Fruit fly (Drosophila melanogaster): ENCODE data around the gene CG31525.
A peak's percentile ranks its signal among the peaks of the same experiment; 100 is the strongest.

The CG31525 gene

dm6 chr3R:4471846-4472693 lies 45.2 kb downstream of the CG31525 start:
- no peak for TF ChIP-seq CG7045 (GFP tag; optimal IDR thresholded peaks at IDR 0.05)
- no peak for TF ChIP-seq CG1620 (GFP tag; optimal IDR thresholded peaks at IDR 0.05)
- TF ChIP-seq kay (GFP tag; ENCODE audit: borderline replicate concordance), result peak; percentile 70
- no peak for TF ChIP-seq CG11617 (GFP tag; optimal IDR thresholded peaks at IDR 0.05)

dm6 chr3R:4472694-4472975 lies 45.8 kb downstream of the CG31525 start:
- TF ChIP-seq Hr96 (GFP tag; optimal IDR thresholded peaks at IDR 0.05) (no peak), Mnt (GFP tag; optimal IDR thresholded peaks at IDR 0.05) (no peak), toe (GFP tag; optimal IDR thresholded peaks at IDR 0.05) (no peak), Crg-1 (GFP tag; optimal IDR thresholded peaks at IDR 0.05) (no peak)

DNA sequence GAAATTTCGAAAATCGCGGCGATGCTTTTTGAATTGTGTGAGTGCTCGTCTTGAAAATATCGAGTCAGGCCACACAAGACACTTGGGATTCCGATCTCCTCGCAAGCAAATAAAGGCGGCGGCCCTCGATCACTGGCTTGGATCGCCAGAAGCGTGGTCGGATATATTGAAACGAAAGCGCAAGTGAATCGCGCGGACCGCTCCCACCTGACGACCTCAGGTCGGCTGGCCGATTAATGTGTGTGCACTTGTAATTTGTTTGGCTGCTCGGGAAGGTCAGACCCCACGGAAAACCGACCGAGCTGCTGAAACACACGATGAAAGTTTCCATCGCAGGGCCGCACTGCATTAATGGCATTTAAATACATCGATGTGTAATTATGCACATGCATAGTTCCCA lies 48.5 kb downstream of the CG31525 start:
- no peak for TF ChIP-seq Mnt (GFP tag; optimal IDR thresholded peaks at IDR 0.05)
- no peak for TF ChIP-seq kay (GFP tag; ENCODE audit: borderline replicate concordance)
- TF ChIP-seq CG5204 (GFP tag; optimal IDR thresholded peaks at IDR 0.05), result no peak
- peak; percentile 33 for TF ChIP-seq CG12768 (GFP tag; optimal IDR thresholded peaks at IDR 0.05)

DNA sequence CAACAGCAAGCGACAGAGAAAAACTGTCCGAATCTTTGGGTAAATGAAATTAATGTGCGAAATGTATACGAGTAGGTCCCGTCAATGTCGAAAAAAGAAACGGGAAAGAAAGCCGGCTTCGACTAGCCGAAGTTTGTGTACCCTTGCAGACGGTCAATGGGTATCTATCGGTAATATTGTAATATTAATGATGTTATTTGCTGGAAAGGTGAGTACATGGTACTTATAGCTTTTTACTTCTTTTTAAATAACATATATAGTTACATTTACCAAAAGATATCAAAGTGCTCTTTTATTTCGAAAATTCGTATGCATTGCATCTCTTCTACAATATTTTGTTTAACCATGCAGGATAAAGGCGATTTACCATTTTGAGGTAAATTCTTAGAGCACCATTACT lies 49.2 kb downstream of the CG31525 start:
- TF ChIP-seq CG11617 (GFP tag; optimal IDR thresholded peaks at IDR 0.05), result no peak
- peak; percentile 49 for TF ChIP-seq pad (GFP tag; optimal IDR thresholded peaks at IDR 0.05)
- peak; percentile 11 for TF ChIP-seq kay (GFP tag; ENCODE audit: borderline replicate concordance)

Data from whole organism, adult.